Worm (Caenorhabditis elegans): Measurements from ENCODE around the gene R11H6.5.

- TF ChIP-seq W03F9.2 (tag; optimal IDR thresholded peaks at IDR 0.05) (no peak), dao-5 (tag; optimal IDR thresholded peaks at IDR 0.05) (no peak), him-1 (tag; optimal IDR thresholded peaks at IDR 0.05) (no peak)
Observed at ce11 chrV:14635119-14635518, 23.1 kb upstream of the R11H6.5 start, which contains the start of gene F43D2.6.

Measured in whole organism, L4/young adult.